Worm (Caenorhabditis elegans) whole organism, early embryonic: ENCODE data around the gene idpc-3.

Source experiments
- aly-1 ChIP-seq: sonication (generic microtip); optimal IDR thresholded peaks from 2 replicates; lab custom pipeline; 2016; ENCODE audit warnings: missing genetic modification characterization, missing compliant biosample characterization
- ama-1 ChIP-seq: fragments of 150-350 bp; optimal IDR thresholded peaks from 2 replicates; lab custom pipeline; 2014
- ceh-13 ChIP-seq: fragments of 200-800 bp; sonication (Bioruptor generic); optimal IDR thresholded peaks from 2 replicates; lab custom pipeline; 2018; ENCODE audit warnings: mild to moderate bottlenecking, missing genetic modification characterization, missing compliant biosample characterization
- ceh-36 ChIP-seq: sonication (generic microtip); optimal IDR thresholded peaks from 2 replicates; lab custom pipeline; 2016; ENCODE audit warnings: missing genetic modification characterization, inconsistent platforms, missing compliant biosample characterization
- hnd-1 ChIP-seq: sonication (generic microtip); optimal IDR thresholded peaks from 2 replicates; lab custom pipeline; 2016; ENCODE audit warnings: missing genetic modification characterization, missing compliant biosample characterization

- TF ChIP-seq aly-1 (tag; lab: Kevin White, UChicago): no peak
- TF ChIP-seq ama-1: no peak
- peak; percentile 6 for TF ChIP-seq hnd-1 (tag; lab: Kevin White, UChicago)
- peak; percentile 39 for TF ChIP-seq ceh-36
- peak; percentile 42 for TF ChIP-seq ceh-13 (GFP tag; lab: Kevin White, UChicago)
These were observed 46.3 kb downstream of the idpc-3 start, which contains the start of gene rtfo-1 for ce11 chrV:9582594-9583322.
